Fruit fly (Drosophila melanogaster): Measurements from ENCODE around the gene Act5C.
A peak's percentile ranks its signal among the peaks of the same experiment; 100 is the strongest.

Gene Act5C

dm6 chrX:5900146-5901093 is at the start of gene Act5C (continued):
- TF ChIP-seq gsb (GFP tag; IDR thresholded peaks at IDR 0.05) (peak; percentile 86), Oli (tag; optimal IDR thresholded peaks at IDR 0.05) (peak; percentile 95), CG6654 (GFP tag; optimal IDR thresholded peaks at IDR 0.05) (peak; percentile 77), aop (GFP tag; IDR thresholded peaks at IDR 0.05) (peak; percentile 74), HmgZ (tag; optimal IDR thresholded peaks at IDR 0.05) (peak; percentile 90), CG42726 (GFP tag; IDR thresholded peaks at IDR 0.05; ENCODE audit: partially characterized antibody) (0 out of 2 replicates have a peak, but pooled peaks have one; percentile 46), Meics (GFP tag; optimal IDR thresholded peaks at IDR 0.05) (peak; percentile 93), toy (GFP tag; IDR thresholded peaks at IDR 0.05) (peak; percentile 74), CG16815 (GFP tag; optimal IDR thresholded peaks at IDR 0.05) (peak; percentile 92), Hr78 (GFP tag; optimal IDR thresholded peaks at IDR 0.05) (peak in 1 of 2 experiments; percentile 71), CG7357 (GFP tag; IDR thresholded peaks at IDR 0.05) (peak; percentile 83), prd (optimal IDR thresholded peaks at IDR 0.05) (no peak), prd (GFP tag; IDR thresholded peaks at IDR 0.05) (peak; percentile 95), cg (GFP tag; optimal IDR thresholded peaks at IDR 0.05) (peak; percentile 59), Mad (GFP tag; optimal IDR thresholded peaks at IDR 0.05) (peak; percentile 96), CG1832 (GFP tag; optimal IDR thresholded peaks at IDR 0.05) (no peak), CG3065 (GFP tag; optimal IDR thresholded peaks at IDR 0.05) (peak; percentile 85), lmd (GFP tag; IDR thresholded peaks at IDR 0.05) (peak; percentile 94), ATbp (GFP tag; optimal IDR thresholded peaks at IDR 0.05) (peak; percentile 94), Hsf (GFP tag; optimal IDR thresholded peaks at IDR 0.05) (peak; percentile 95), hkb (optimal IDR thresholded peaks at IDR 0.05) (no peak), hkb (GFP tag; IDR thresholded peaks at IDR 0.05) (peak; percentile 94), CG11696 (GFP tag; IDR thresholded peaks at IDR 0.05) (peak; percentile 78), Dfd (GFP tag; optimal IDR thresholded peaks at IDR 0.05) (no peak), onecut (GFP tag; IDR thresholded peaks at IDR 0.05) (peak; percentile 93), Deaf1 (tag; optimal IDR thresholded peaks at IDR 0.05) (peak; percentile 64), dan (GFP tag; IDR thresholded peaks at IDR 0.05) (peak; percentile 83), knrl (GFP tag; IDR thresholded peaks at IDR 0.05; ENCODE audit: partially characterized antibody) (no peak), sens (GFP tag) (peak; percentile 99), wor (GFP tag; IDR thresholded peaks at IDR 0.05) (peak; percentile 74), Gug (GFP tag; IDR thresholded peaks at IDR 0.05) (peak; percentile 89), HLH4C (GFP tag; IDR thresholded peaks at IDR 0.05; ENCODE audit: partially characterized antibody) (no peak), lola (GFP tag; optimal IDR thresholded peaks at IDR 0.05) (peak in 1 of 3 experiments; percentile 93), ara (GFP tag; IDR thresholded peaks at IDR 0.05) (peak; percentile 96), Pdp1 (GFP tag; optimal IDR thresholded peaks at IDR 0.05) (peak; percentile 94 to 96), CG1233 (GFP tag; optimal IDR thresholded peaks at IDR 0.05) (peak; percentile 93), Max (GFP tag; optimal IDR thresholded peaks at IDR 0.05) (peak; percentile 91), ranshi (GFP tag; IDR thresholded peaks at IDR 0.05) (peak; percentile 90), ken (GFP tag; IDR thresholded peaks at IDR 0.05) (peak; percentile 94), dysf (GFP tag; IDR thresholded peaks at IDR 0.05) (peak; percentile 95), pnt (GFP tag; optimal IDR thresholded peaks at IDR 0.05) (peak; percentile 95), sima (GFP tag; optimal IDR thresholded peaks at IDR 0.05) (peak; percentile 86), pita (GFP tag; optimal IDR thresholded peaks at IDR 0.05) (no peak), gt (GFP tag; IDR thresholded peaks at IDR 0.05) (peak; percentile 81; the same call in 1 of the 2 replicates), pfk (GFP tag; optimal IDR thresholded peaks at IDR 0.05) (no peak), CG11093 (GFP tag; IDR thresholded peaks at IDR 0.05) (peak; percentile 89; the same call in 2 of the 3 replicates), C15 (GFP tag; IDR thresholded peaks at IDR 0.05) (peak; percentile 89), pho (GFP tag; optimal IDR thresholded peaks at IDR 0.05) (peak; percentile 89), CG6765 (GFP tag; optimal IDR thresholded peaks at IDR 0.05) (peak; percentile 76)

Data from whole organism, embryonic.